Worm (Caenorhabditis elegans): Measurements from ENCODE around the gene ugt-33.

The ugt-33 gene

DNA sequence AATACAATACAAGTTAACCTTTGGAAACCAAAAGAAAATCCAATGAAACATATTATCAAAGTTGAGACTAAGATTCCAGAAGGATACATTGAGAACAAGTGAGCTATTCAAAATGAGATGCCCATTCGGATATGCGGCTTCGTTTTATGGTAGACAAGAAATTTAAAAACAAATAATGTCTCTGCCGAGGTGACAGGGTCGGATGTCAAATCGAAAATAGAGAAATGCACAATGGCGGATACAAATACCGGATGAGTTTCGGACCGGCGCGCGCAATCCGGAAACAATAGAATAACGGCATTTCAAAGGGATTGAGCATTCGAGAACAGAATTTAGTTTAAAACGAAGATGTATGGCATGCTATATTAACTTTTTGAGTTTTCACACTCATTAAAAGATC is 29.9 kb upstream of the ugt-33 start, which contains the start of gene F22E12.3:
Gene F22E12.3, minus strand, starts transcription at position 101 of the 400 bp plus-strand sequence.
- TF ChIP-seq zag-1 (tag; optimal IDR thresholded peaks at IDR 0.05) (no peak), mdl-1 (tag; optimal IDR thresholded peaks at IDR 0.05) (no peak), blmp-1 (tag; optimal IDR thresholded peaks at IDR 0.05; ENCODE audit: insufficient read depth) (no peak), dmd-4 (tag; optimal IDR thresholded peaks at IDR 0.05) (no peak), alr-1 (tag; optimal IDR thresholded peaks at IDR 0.05) (no peak), sma-3 (GFP tag; optimal IDR thresholded peaks at IDR 0.05) (no peak), sem-4 (tag; optimal IDR thresholded peaks at IDR 0.05) (no peak), nhr-6 (tag; optimal IDR thresholded peaks at IDR 0.05) (no peak), unc-62 (GFP tag; optimal IDR thresholded peaks at IDR 0.05) (no peak), sma-9 (GFP tag; optimal IDR thresholded peaks at IDR 0.05) (no peak), sma-9 (tag; optimal IDR thresholded peaks at IDR 0.05) (no peak), nhr-77 (tag; optimal IDR thresholded peaks at IDR 0.05) (no peak), ZK546.5 (tag; optimal IDR thresholded peaks at IDR 0.05) (no peak)

DNA sequence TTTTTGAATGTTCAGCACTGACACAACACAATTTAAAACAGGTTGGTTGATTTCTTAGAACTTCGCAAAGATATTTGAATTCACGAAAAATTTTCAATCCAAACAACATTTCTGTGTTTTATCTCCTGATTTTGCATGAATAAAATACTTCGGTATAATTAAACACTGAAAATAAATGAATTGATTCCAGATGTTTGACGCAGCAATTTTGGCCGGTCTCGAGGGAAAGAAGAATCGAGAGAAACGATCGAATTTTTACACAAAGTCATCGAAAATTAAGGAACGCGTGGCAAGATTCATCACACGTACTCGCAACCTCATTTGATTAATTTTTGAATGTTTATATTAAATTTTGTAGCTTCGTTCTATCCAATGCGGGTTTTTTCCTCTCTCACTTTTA is 29.0 kb upstream of the ugt-33 start:
- no peak for TF ChIP-seq ceh-82 (tag; optimal IDR thresholded peaks at IDR 0.05)
- TF ChIP-seq skn-1 (tag; optimal IDR thresholded peaks at IDR 0.05), result no peak
- TF ChIP-seq sem-4 (tag; optimal IDR thresholded peaks at IDR 0.05), result no peak

DNA sequence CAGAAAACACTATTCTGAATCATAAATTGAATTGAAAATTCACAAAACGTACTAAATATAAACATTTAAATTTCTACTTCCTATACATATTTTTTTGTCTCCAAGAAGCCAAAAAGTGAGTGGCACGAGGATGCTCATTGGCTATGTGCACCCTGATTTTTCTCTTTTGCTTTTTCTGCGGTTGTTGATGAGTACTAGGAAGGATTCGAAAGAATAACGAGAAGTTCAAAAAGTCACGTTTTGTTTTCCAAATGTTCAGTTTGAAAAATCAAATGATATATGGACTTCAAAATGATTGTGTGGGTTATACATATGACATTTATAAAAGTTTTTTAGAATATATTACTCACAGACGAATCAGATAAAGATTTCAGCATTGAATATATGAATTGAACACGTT is 28.5 kb upstream of the ugt-33 start:
- TF ChIP-seq nhr-23 (tag; optimal IDR thresholded peaks at IDR 0.05) (no peak), sem-4 (tag; optimal IDR thresholded peaks at IDR 0.05) (no peak), unc-55 (GFP tag; optimal IDR thresholded peaks at IDR 0.05) (no peak), skn-1 (tag; optimal IDR thresholded peaks at IDR 0.05) (no peak), ceh-16 (tag; optimal IDR thresholded peaks at IDR 0.05) (no peak), mab-5 (tag; optimal IDR thresholded peaks at IDR 0.05) (no peak), lin-39 (tag; optimal IDR thresholded peaks at IDR 0.05) (no peak), nhr-10 (tag; optimal IDR thresholded peaks at IDR 0.05) (no peak), ama-1 (optimal IDR thresholded peaks at IDR 0.05) (no peak), peb-1 (tag; optimal IDR thresholded peaks at IDR 0.05) (no peak), nhr-129 (tag; optimal IDR thresholded peaks at IDR 0.05) (peak; percentile 19), ztf-1 (GFP tag; conservative IDR thresholded peaks at IDR 0.05) (no peak), unc-39 (tag; optimal IDR thresholded peaks at IDR 0.05) (no peak), R02D3.7 (tag; optimal IDR thresholded peaks at IDR 0.05) (no peak), lsy-2 (tag; optimal IDR thresholded peaks at IDR 0.05) (peak in 1 of 2 experiments; percentile 41), nhr-11 (tag; optimal IDR thresholded peaks at IDR 0.05) (no peak), C34F6.9 (tag; optimal IDR thresholded peaks at IDR 0.05) (peak; percentile 50), elt-3 (tag; optimal IDR thresholded peaks at IDR 0.05) (no peak), fos-1 (tag; optimal IDR thresholded peaks at IDR 0.05) (no peak), dmd-4 (tag; optimal IDR thresholded peaks at IDR 0.05) (no peak), nhr-21 (tag; optimal IDR thresholded peaks at IDR 0.05) (no peak), crh-2 (tag; optimal IDR thresholded peaks at IDR 0.05) (peak; percentile 19), lin-13 (GFP tag; optimal IDR thresholded peaks at IDR 0.05) (no peak), sma-3 (GFP tag; optimal IDR thresholded peaks at IDR 0.05) (no peak), nhr-6 (tag; optimal IDR thresholded peaks at IDR 0.05) (no peak), ceh-82 (tag; optimal IDR thresholded peaks at IDR 0.05) (no peak), nhr-237 (tag; optimal IDR thresholded peaks at IDR 0.05) (no peak), nhr-25 (tag; optimal IDR thresholded peaks at IDR 0.05) (peak; percentile 0), sma-9 (GFP tag; optimal IDR thresholded peaks at IDR 0.05) (no peak), sma-9 (tag; optimal IDR thresholded peaks at IDR 0.05) (no peak)

DNA sequence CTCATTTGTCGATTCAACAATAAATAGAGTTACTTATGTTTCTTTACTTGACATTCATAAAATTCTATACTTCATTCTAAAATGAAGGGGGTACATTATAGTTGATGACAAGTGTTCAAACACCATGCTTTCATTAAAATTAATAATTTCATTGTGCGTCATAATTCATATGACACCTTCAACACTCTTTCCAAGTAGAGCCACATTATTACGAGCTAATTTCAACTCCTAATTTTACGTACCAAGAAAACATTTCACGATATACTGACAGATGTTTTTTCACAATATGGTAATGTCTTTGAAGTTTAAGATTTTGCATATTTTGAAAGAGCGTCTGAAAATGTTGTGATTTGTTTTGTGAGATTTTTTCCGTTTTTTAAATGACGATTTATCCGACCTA is 27.7 kb upstream of the ugt-33 start:
- peak; percentile 29 for TF ChIP-seq nhr-21 (tag; optimal IDR thresholded peaks at IDR 0.05)
- no peak for TF ChIP-seq peb-1 (tag; optimal IDR thresholded peaks at IDR 0.05)
- TF ChIP-seq C34F6.9 (tag; optimal IDR thresholded peaks at IDR 0.05), result peak; percentile 50
- no peak for TF ChIP-seq nhr-6 (tag; optimal IDR thresholded peaks at IDR 0.05)
- TF ChIP-seq mdl-1 (tag; optimal IDR thresholded peaks at IDR 0.05), result no peak
- peak in 1 of 2 experiments; percentile 57 for TF ChIP-seq lsy-2 (tag; optimal IDR thresholded peaks at IDR 0.05)
- TF ChIP-seq ztf-1 (GFP tag; conservative IDR thresholded peaks at IDR 0.05), result no peak
- TF ChIP-seq skn-1 (tag; optimal IDR thresholded peaks at IDR 0.05), result no peak
- TF ChIP-seq F13H6.1 (tag; optimal IDR thresholded peaks at IDR 0.05), result no peak
- TF ChIP-seq nhr-77 (tag; optimal IDR thresholded peaks at IDR 0.05), result no peak
- no peak for TF ChIP-seq unc-39 (tag; optimal IDR thresholded peaks at IDR 0.05)
- TF ChIP-seq elt-1 (tag; optimal IDR thresholded peaks at IDR 0.05), result no peak
- no peak for TF ChIP-seq lin-39 (tag; optimal IDR thresholded peaks at IDR 0.05)
- TF ChIP-seq crh-2 (tag; optimal IDR thresholded peaks at IDR 0.05), result peak; percentile 13
- TF ChIP-seq sma-9 (GFP tag; optimal IDR thresholded peaks at IDR 0.05), result peak; percentile 61
- no peak for TF ChIP-seq sma-9 (tag; optimal IDR thresholded peaks at IDR 0.05)
- TF ChIP-seq ZK546.5 (tag; optimal IDR thresholded peaks at IDR 0.05), result no peak
- no peak for TF ChIP-seq nhr-129 (tag; optimal IDR thresholded peaks at IDR 0.05)

Measured in whole organism, L2 larva.